Worm (Caenorhabditis elegans): ENCODE measurements around the gene ZK792.1.

DNA sequence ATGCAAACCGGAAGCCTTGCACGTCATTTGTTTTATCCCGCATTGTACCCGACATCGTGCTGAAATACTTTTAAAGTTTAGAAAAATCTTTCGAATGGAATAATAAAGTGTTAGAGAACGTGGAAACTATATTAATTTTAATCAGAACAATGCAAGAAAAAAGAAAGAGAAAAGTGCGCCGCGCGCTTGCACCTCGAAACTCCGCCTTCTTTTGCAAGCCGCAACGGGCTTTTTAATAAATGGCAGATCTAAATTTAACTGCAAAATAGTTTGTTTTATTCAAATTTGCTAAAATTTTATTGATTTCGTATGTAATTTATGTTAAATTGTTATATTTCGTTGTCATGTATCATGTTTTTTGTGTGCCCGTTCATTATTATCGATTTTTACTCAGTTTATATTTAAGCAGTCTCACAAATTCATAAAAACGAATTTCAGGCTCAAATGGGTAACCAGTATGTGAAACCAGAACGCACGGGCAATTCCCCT is 7.6 kb upstream of the ZK792.1 start, which contains the start of the genes acl-3 and ndub-6:
- TF ChIP-seq snpc-4 (tag; optimal IDR thresholded peaks at IDR 0.05) (no peak), zfp-3 (GFP tag; conservative IDR thresholded peaks at IDR 0.05) (no peak), nhr-48 (tag; optimal IDR thresholded peaks at IDR 0.05) (no peak), daf-12 (tag; optimal IDR thresholded peaks at IDR 0.05) (no peak), ztf-11 (tag; optimal IDR thresholded peaks at IDR 0.05) (no peak), nhr-11 (tag; optimal IDR thresholded peaks at IDR 0.05) (no peak), dpl-1 (GFP tag; optimal IDR thresholded peaks at IDR 0.05) (no peak), fos-1 (tag; optimal IDR thresholded peaks at IDR 0.05) (no peak), aly-2 (tag; optimal IDR thresholded peaks at IDR 0.05) (no peak), ctbp-1 (GFP tag; IDR thresholded peaks at IDR 0.05) (no peak), unc-39 (tag; optimal IDR thresholded peaks at IDR 0.05) (no peak), lin-15B (tag; optimal IDR thresholded peaks at IDR 0.05) (no peak)

All from whole organism, L4 larva.